Worm (Caenorhabditis elegans): ENCODE results near the gene C16A11.10.

C16A11.10 gene

DNA sequence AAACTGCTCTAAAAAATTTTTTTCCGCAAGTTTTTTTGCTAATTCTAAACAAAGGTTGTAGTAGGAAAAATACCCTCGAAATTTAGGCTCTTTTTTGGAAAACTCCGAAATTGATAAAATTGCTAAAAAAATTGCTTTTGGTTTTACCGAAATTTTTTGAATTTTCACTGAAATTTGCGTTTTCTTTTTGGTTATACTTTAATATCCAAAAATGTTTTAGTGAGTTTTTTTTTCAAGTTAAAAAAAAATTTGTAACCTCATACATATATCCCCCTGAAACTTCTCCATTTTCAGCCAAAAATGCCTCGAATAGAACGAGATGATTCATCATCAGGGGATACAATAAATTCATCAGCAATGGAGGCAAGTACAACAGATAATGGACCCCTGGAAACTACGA is 15.7 kb downstream of the C16A11.10 start, which contains the start of gene gpa-11:
Gene gpa-11 (plus strand): TSS at position 301 of the 400 bp plus-strand sequence.
- TF ChIP-seq mml-1 (tag; optimal IDR thresholded peaks at IDR 0.05) (no peak), fkh-2 (tag; optimal IDR thresholded peaks at IDR 0.05) (no peak), ceh-9 (tag; optimal IDR thresholded peaks at IDR 0.05) (no peak), R02D3.7 (tag; optimal IDR thresholded peaks at IDR 0.05) (no peak), sea-2 (GFP tag; optimal IDR thresholded peaks at IDR 0.05) (no peak), nhr-237 (tag; optimal IDR thresholded peaks at IDR 0.05) (no peak), mdl-1 (tag; optimal IDR thresholded peaks at IDR 0.05) (no peak), nhr-76 (tag; optimal IDR thresholded peaks at IDR 0.05) (no peak), unc-62 (GFP tag; optimal IDR thresholded peaks at IDR 0.05) (no peak), ZK546.5 (tag; optimal IDR thresholded peaks at IDR 0.05) (no peak), aly-2 (tag; optimal IDR thresholded peaks at IDR 0.05) (no peak), ceh-28 (tag; optimal IDR thresholded peaks at IDR 0.05) (no peak), fkh-10 (GFP tag; optimal IDR thresholded peaks at IDR 0.05) (no peak), egl-27 (tag; optimal IDR thresholded peaks at IDR 0.05) (no peak)

DNA sequence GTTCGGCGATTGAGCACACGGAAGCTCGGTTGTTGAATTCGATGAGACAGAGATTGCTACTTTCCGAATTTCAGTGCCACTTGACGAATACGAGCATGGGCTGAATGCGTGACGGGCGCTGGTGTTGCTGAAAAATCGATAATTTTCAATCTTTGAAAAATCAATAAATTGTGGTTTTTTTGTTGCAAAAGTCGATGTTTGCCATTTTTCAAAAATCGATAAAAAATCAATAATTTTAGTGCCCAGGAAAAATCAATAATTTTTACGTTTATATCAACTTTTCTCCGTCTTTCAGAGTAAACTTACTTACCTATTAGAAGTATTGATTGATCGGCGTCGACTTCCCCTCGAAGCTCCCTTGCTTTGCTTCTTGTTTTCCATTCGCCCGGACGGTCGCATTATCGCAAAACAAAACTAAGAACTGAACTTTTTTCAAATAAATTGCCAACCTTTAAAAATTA is 25.4 kb downstream of the C16A11.10 start, which contains the start of gene C16A11.7:
Gene C16A11.7 (minus strand): TSS at position 411 of the 461 bp plus-strand sequence.
- no peak for TF ChIP-seq ZK546.5 (tag; optimal IDR thresholded peaks at IDR 0.05)
- TF ChIP-seq ceh-28 (tag; optimal IDR thresholded peaks at IDR 0.05): peak; percentile 93

ce11 chrII:4258683-4259082 is 27.5 kb downstream of the C16A11.10 start, which contains the start of gene clec-135:
TSS of gene clec-135 (minus strand) at chrII:4258783.
- TF ChIP-seq nhr-28 (tag; optimal IDR thresholded peaks at IDR 0.05) (no peak), fos-1 (tag; optimal IDR thresholded peaks at IDR 0.05) (no peak), elt-2 (tag; optimal IDR thresholded peaks at IDR 0.05) (no peak), pqm-1 (tag; optimal IDR thresholded peaks at IDR 0.05) (no peak), nhr-12 (tag; optimal IDR thresholded peaks at IDR 0.05) (no peak), aly-2 (tag; optimal IDR thresholded peaks at IDR 0.05) (no peak), unc-39 (tag; optimal IDR thresholded peaks at IDR 0.05) (no peak), ztf-11 (tag; optimal IDR thresholded peaks at IDR 0.05) (no peak), zag-1 (tag; optimal IDR thresholded peaks at IDR 0.05) (no peak), eor-1 (tag; optimal IDR thresholded peaks at IDR 0.05) (no peak), R02D3.7 (tag; optimal IDR thresholded peaks at IDR 0.05) (no peak), nhr-67 (tag; optimal IDR thresholded peaks at IDR 0.05) (no peak), mdl-1 (tag; optimal IDR thresholded peaks at IDR 0.05) (no peak), lin-39 (tag; optimal IDR thresholded peaks at IDR 0.05) (no peak), daf-12 (tag; optimal IDR thresholded peaks at IDR 0.05) (no peak), sea-2 (GFP tag; optimal IDR thresholded peaks at IDR 0.05) (no peak), egl-5 (tag; optimal IDR thresholded peaks at IDR 0.05) (no peak), nhr-77 (tag; optimal IDR thresholded peaks at IDR 0.05) (no peak)

DNA sequence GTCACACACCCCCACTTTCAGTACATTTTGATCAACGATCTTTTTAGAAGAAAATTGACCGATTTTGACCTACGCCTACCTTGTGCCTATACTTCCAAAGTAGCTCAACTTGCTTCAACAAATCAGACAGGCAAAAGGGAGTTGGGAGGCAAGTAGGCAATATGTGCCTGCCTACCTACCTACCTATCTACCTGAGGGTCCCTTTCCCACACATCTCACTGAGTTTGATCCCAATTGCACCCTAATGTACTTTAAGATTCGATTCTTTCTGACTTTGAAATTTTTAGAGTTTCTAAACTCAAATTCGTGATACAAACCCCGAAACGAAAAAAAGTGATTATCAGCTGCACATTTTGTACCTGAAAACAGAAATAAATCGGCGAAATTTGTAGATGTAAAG is 36.5 kb downstream of the C16A11.10 start:
- TF ChIP-seq hmg-11 (tag; optimal IDR thresholded peaks at IDR 0.05): no peak

ce11 chrII:4275637-4276252 is 44.6 kb downstream of the C16A11.10 start, which contains the start of gene npr-42:
TSS of gene npr-42 (plus strand) at chrII:4276202.
- TF ChIP-seq ama-1 (optimal IDR thresholded peaks at IDR 0.05) (no peak), ceh-16 (tag; optimal IDR thresholded peaks at IDR 0.05) (no peak), egl-27 (tag; optimal IDR thresholded peaks at IDR 0.05) (no peak), ceh-28 (tag; optimal IDR thresholded peaks at IDR 0.05) (no peak), fkh-10 (GFP tag; optimal IDR thresholded peaks at IDR 0.05) (no peak), tbx-2 (tag; optimal IDR thresholded peaks at IDR 0.05) (no peak), nhr-28 (tag; optimal IDR thresholded peaks at IDR 0.05) (no peak), unc-62 (GFP tag; optimal IDR thresholded peaks at IDR 0.05) (no peak), ceh-82 (tag; optimal IDR thresholded peaks at IDR 0.05) (no peak), ztf-11 (tag; optimal IDR thresholded peaks at IDR 0.05) (no peak), aly-2 (tag; optimal IDR thresholded peaks at IDR 0.05) (no peak), lin-39 (tag; optimal IDR thresholded peaks at IDR 0.05) (no peak), nhr-25 (tag; optimal IDR thresholded peaks at IDR 0.05) (no peak), nhr-12 (tag; optimal IDR thresholded peaks at IDR 0.05) (no peak), nhr-237 (tag; optimal IDR thresholded peaks at IDR 0.05) (no peak)
